Worm (Caenorhabditis elegans) whole organism, young adult: ENCODE results near the gene C37H5.5.

ENCODE experiments used
- K12H6.12 ChIP-seq: fragments of 200-800 bp; sonication (Bioruptor generic); optimal IDR thresholded peaks from 2 replicates; lab custom pipeline; 2018; ENCODE audit warnings: mild to moderate bottlenecking, missing genetic modification characterization, missing compliant biosample characterization
- ceh-79 ChIP-seq: sonication (generic microtip); optimal IDR thresholded peaks from 2 replicates; lab custom pipeline; 2017; ENCODE audit warnings: mild to moderate bottlenecking, missing genetic modification characterization, missing compliant biosample characterization
- hmg-20 ChIP-seq: fragments of 200-800 bp; sonication (Bioruptor generic); IDR thresholded peaks from 2 replicates; pipeline ENCODE4 v1.3.6; 2022; ENCODE audit warnings: missing genetic modification reagents, missing genetic modification characterization, missing compliant biosample characterization
- pbrm-1 ChIP-seq: fragments of 200-800 bp; sonication (Bioruptor generic); IDR thresholded peaks from 2 replicates; pipeline ENCODE4 v1.3.6; 2022; ENCODE audit warnings: missing genetic modification reagents, missing genetic modification characterization, missing compliant biosample characterization

ce11 chrV:4790368-4790767 lies 36.8 kb upstream of the C37H5.5 start, which contains the start of gene R02F11.12:
- no peak for TF ChIP-seq K12H6.12 (tag; lab: Kevin White, UChicago)
- TF ChIP-seq ceh-79 (tag; lab: Kevin White, UChicago), result no peak
- TF ChIP-seq pbrm-1 (GFP tag; lab: Robert Waterston, UW), result no peak
- no peak for TF ChIP-seq hmg-20 (GFP tag; lab: Robert Waterston, UW)
